Worm (Caenorhabditis elegans) whole organism, L4 larva: Measurements from ENCODE around the gene K07D4.9.

Source experiments
- F37D6.2 ChIP-seq: sonication (generic microtip); optimal IDR thresholded peaks from 2 replicates; lab custom pipeline; 2016; ENCODE audit warnings: mild to moderate bottlenecking, missing genetic modification characterization, missing compliant biosample characterization
- F44E2.7 ChIP-seq: fragments of 200-800 bp; sonication (Bioruptor generic); IDR thresholded peaks from 2 replicates; pipeline ENCODE4 v2.1.2; 2022; ENCODE audit warnings: missing genetic modification characterization, missing compliant biosample characterization
- aha-1 ChIP-seq: fragments of 150-350 bp; peaks from one replicate; lab custom pipeline; 2014; ENCODE audit warnings: missing biosample characterization, missing genetic modification characterization
- ama-1 ChIP-seq: fragments of 150-350 bp; optimal IDR thresholded peaks from 2 replicates; lab custom pipeline; 2014; ENCODE audit warnings: inconsistent platforms, mixed read lengths
- arid-1 ChIP-seq: fragments of 200-800 bp; sonication (Bioruptor generic); conservative IDR thresholded peaks from 2 replicates; pipeline ENCODE4 v1.3.6; 2022; ENCODE audit warnings: missing genetic modification reagents, missing genetic modification characterization, missing compliant biosample characterization
- lsy-2 ChIP-seq, 2 experiments: fragments of 150-350 bp in 1 of 2; sonication (generic microtip) in 1 of 2; optimal IDR thresholded peaks; 2 replicates each; lab custom pipeline; 2014 to 2017; ENCODE audit warnings: missing biosample characterization in 2 of 2, missing genetic modification characterization in 2 of 2
- nhr-28 ChIP-seq: fragments of 150-350 bp; optimal IDR thresholded peaks from 2 replicates; lab custom pipeline; 2014; ENCODE audit warnings: missing biosample characterization, missing genetic modification characterization
- skn-1 ChIP-seq: fragments of 150-350 bp; optimal IDR thresholded peaks from 2 replicates; lab custom pipeline; 2014; ENCODE audit warnings: missing biosample characterization, missing genetic modification characterization
- unc-130 ChIP-seq: sonication (generic microtip); optimal IDR thresholded peaks from 2 replicates; lab custom pipeline; 2016; ENCODE audit warnings: missing genetic modification reagents, missing genetic modification characterization, missing compliant biosample characterization

DNA sequence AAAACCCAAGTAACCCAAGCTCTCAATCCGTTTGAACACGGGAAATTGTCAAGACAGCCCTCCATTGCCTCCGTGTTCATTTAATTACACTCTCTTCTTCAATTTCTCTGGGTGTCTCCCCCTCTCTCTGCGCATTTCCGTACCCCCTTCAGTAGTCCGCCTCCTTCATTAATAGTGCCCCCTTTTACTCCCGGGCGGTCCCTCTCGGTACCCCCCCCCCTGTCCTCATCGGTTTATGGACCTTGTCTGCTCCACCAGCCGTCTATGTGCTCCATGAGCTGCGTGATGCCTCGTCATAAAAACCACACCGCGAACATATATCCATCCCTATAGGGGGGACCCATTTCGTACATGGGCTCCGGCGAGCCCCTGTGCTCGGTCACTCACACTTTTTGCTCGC is 28.8 kb upstream of the K07D4.9 start:
- no peak for TF ChIP-seq ama-1
- TF ChIP-seq arid-1 (GFP tag; lab: Robert Waterston, UW): no peak
- no peak for TF ChIP-seq unc-130
- TF ChIP-seq aha-1 (tag; lab: Kevin White, UChicago): peak; percentile 35
- no peak for TF ChIP-seq F37D6.2 (tag; lab: Kevin White, UChicago)
- no peak for TF ChIP-seq lsy-2 (tag; optimal IDR thresholded peaks at IDR 0.05; lab: Kevin White, UChicago)
- TF ChIP-seq F44E2.7: no peak
- no peak for TF ChIP-seq nhr-28 (tag; lab: Kevin White, UChicago)
- TF ChIP-seq skn-1 (tag; lab: Kevin White, UChicago): no peak
